Fruit fly (Drosophila melanogaster) whole organism, adult: Measurements from ENCODE around the gene Charon.

Experiments used
- CG12768 ChIP-seq: fragments of 200-800 bp; sonication (Bioruptor generic); optimal IDR thresholded peaks from 2 replicates; lab custom pipeline; 2017; ENCODE audit warnings: missing biosample characterization, missing genetic modification characterization, mild to moderate bottlenecking, moderate library complexity, missing genetic modification reagents
- CG14711 ChIP-seq: fragments of 200-800 bp; sonication (Bioruptor generic); optimal IDR thresholded peaks from 2 replicates; lab custom pipeline; 2018; ENCODE audit warnings: missing biosample characterization, mild to moderate bottlenecking, missing genetic modification characterization, moderate library complexity
- Crg-1 ChIP-seq: fragments of 200-800 bp; sonication (Bioruptor generic); optimal IDR thresholded peaks from 2 replicates; lab custom pipeline; 2016; ENCODE audit warnings: missing biosample characterization, missing genetic modification characterization
- Mnt ChIP-seq: fragments of 200-800 bp; sonication (Bioruptor generic); optimal IDR thresholded peaks from 2 replicates; lab custom pipeline; 2016; ENCODE audit warnings: missing biosample characterization, mild to moderate bottlenecking, missing genetic modification characterization
- pad ChIP-seq: fragments of 200-800 bp; sonication (Bioruptor generic); optimal IDR thresholded peaks from 3 replicates; lab custom pipeline; 2017; ENCODE audit warnings: missing biosample characterization, missing genetic modification characterization, mild to moderate bottlenecking, moderate library complexity, missing genetic modification reagents
- toe ChIP-seq: fragments of 200-800 bp; sonication (Bioruptor generic); optimal IDR thresholded peaks from 2 replicates; lab custom pipeline; 2016; ENCODE audit warnings: missing biosample characterization, missing genetic modification characterization

DNA sequence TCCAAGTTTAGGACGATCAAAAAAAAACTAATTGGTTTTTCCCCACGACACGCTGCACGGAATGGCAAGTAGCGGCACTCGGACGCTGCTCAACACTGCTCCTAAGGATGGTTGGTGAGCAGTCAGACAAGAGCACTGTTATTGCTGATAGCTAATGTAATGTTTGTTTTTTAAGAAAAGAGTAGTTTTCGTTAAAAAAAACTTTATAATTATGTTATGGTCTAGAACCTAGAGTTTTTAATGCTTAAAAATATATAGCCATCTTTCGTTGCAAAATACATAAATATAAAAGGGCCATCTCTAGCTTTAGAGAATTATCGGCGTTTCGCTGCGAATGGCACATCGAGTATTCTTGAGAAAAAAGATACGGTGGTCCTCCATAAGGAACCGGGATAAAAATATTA is at the start of gene Charon, which contains the start of gene CG4887:
- TF ChIP-seq CG14711 (peak; percentile 78), CG12768 (peak; percentile 79), toe (GFP tag; lab: Kevin White, UChicago) (peak; percentile 94), pad (GFP tag; lab: Kevin White, UChicago) (peak; percentile 74), Crg-1 (peak; percentile 90), Mnt (GFP tag; lab: Kevin White, UChicago) (peak; percentile 84)
